Worm (Caenorhabditis elegans) whole organism, mixed stage, embryonic: Measurements from ENCODE around the gene enu-3.1.

Experiments used
- ceh-83 ChIP-seq: fragments of 200-800 bp; sonication (Bioruptor generic); optimal IDR thresholded peaks from 2 replicates; lab custom pipeline; 2018; ENCODE audit warnings: mild to moderate bottlenecking, missing genetic modification characterization, missing compliant biosample characterization
- cnd-1 ChIP-seq: fragments of 200-800 bp; sonication (Bioruptor generic); optimal IDR thresholded peaks from 2 replicates; lab custom pipeline; 2018; ENCODE audit warnings: mild to moderate bottlenecking, missing genetic modification characterization, missing compliant biosample characterization
- elt-1 ChIP-seq: sonication (generic microtip); optimal IDR thresholded peaks from 2 replicates; lab custom pipeline; 2017; ENCODE audit warnings: missing genetic modification characterization, mild to moderate bottlenecking, missing compliant biosample characterization, antibody characterized with exemption, moderate library complexity, borderline replicate concordance; ENCODE audit not compliant: insufficient read depth
- flh-1 ChIP-seq: fragments of 200-800 bp; sonication (Bioruptor generic); optimal IDR thresholded peaks from 2 replicates; lab custom pipeline; 2018; ENCODE audit warnings: mild to moderate bottlenecking, missing genetic modification characterization, moderate library complexity, missing compliant biosample characterization
- ham-2 ChIP-seq: fragments of 200-800 bp; sonication (Bioruptor generic); optimal IDR thresholded peaks from 2 replicates; lab custom pipeline; 2018; ENCODE audit warnings: mild to moderate bottlenecking, missing genetic modification characterization, missing compliant biosample characterization
- nhr-28 ChIP-seq: fragments of 150-350 bp; optimal IDR thresholded peaks from 2 replicates; lab custom pipeline; 2014; ENCODE audit warnings: missing biosample characterization, missing genetic modification characterization
- nhr-76 ChIP-seq: sonication (generic microtip); optimal IDR thresholded peaks from 2 replicates; lab custom pipeline; 2017; ENCODE audit warnings: missing biosample characterization, missing genetic modification characterization
- snpc-4 ChIP-seq: fragments of 150-350 bp; optimal IDR thresholded peaks from 2 replicates; lab custom pipeline; 2014; ENCODE audit warnings: missing biosample characterization, missing genetic modification characterization
- tbx-8 ChIP-seq: fragments of 200-800 bp; sonication (Bioruptor generic); optimal IDR thresholded peaks from 2 replicates; lab custom pipeline; 2018; ENCODE audit warnings: mild to moderate bottlenecking, missing genetic modification characterization, moderate library complexity, missing compliant biosample characterization
- unc-120 ChIP-seq: sonication (generic microtip); optimal IDR thresholded peaks from 2 replicates; lab custom pipeline; 2017; ENCODE audit warnings: missing genetic modification characterization, missing compliant biosample characterization; ENCODE audit not compliant: poor library complexity, severe bottlenecking
- unc-62 ChIP-seq: fragments of 150-350 bp; optimal IDR thresholded peaks from 2 replicates; lab custom pipeline; 2014; ENCODE audit warnings: missing biosample characterization, missing genetic modification reagents, missing genetic modification characterization

DNA sequence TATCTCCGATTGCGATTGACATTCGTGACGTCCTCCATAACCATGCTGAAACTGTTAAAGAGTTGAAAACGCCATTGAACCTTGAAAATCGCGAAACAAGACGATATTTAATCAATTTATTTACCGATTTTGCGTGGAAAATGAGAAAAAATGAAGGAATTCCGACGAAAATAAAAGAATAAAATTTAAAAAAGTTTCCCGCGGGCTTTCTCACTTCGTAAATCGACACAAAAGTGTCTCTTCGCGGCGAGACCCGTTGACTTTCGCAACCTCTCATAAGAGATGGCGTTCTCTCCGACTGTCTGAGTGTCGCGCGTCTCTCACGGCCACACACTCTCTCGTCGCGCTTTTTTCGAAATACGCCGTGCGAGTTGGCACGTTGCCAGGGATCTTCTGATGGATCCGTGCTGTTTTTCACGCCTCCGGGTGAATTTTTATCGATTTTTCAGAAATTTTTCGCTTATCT is 28.8 kb upstream of the enu-3.1 start, which contains the start of gene hat-1:
- no peak for TF ChIP-seq nhr-28
- no peak for TF ChIP-seq snpc-4 (tag; lab: Kevin White, UChicago)
- peak; percentile 7 for TF ChIP-seq unc-120 (tag; lab: Kevin White, UChicago)
- no peak for TF ChIP-seq unc-62
- no peak for TF ChIP-seq nhr-76 (tag; lab: Kevin White, UChicago)
- peak; percentile 13 for TF ChIP-seq elt-1
- peak; percentile 8 for TF ChIP-seq ham-2 (GFP tag; lab: Kevin White, UChicago)
- no peak for TF ChIP-seq cnd-1 (tag; lab: Kevin White, UChicago)
- peak; percentile 27 for TF ChIP-seq tbx-8
- no peak for TF ChIP-seq ceh-83 (GFP tag; lab: Kevin White, UChicago)
- TF ChIP-seq flh-1 (GFP tag; lab: Kevin White, UChicago) = no peak
